Worm (Caenorhabditis elegans) whole organism, L4 larva: Measurements from ENCODE around the gene sshk-1.

Experiments
- R02D3.7 ChIP-seq: fragments of 150-350 bp; sonication (generic microtip); optimal IDR thresholded peaks from 3 replicates; lab custom pipeline; 2014; ENCODE audit warnings: missing biosample characterization, missing genetic modification characterization
- Y105C5A.15 ChIP-seq: fragments of 200-800 bp; sonication (Bioruptor generic); IDR thresholded peaks from 2 replicates; pipeline ENCODE4 v1.3.6; 2022; ENCODE audit warnings: missing genetic modification characterization, missing compliant biosample characterization
- ama-1 ChIP-seq: fragments of 150-350 bp; optimal IDR thresholded peaks from 2 replicates; lab custom pipeline; 2014; ENCODE audit warnings: inconsistent platforms, mixed read lengths
- ceh-20 ChIP-seq: fragments of 200-800 bp; sonication (Bioruptor generic); IDR thresholded peaks from 2 replicates; pipeline ENCODE4 v1.3.6; 2022; ENCODE audit warnings: missing genetic modification reagents, missing genetic modification characterization, missing compliant biosample characterization
- daf-8 ChIP-seq: fragments of 200-800 bp; sonication (Bioruptor generic); IDR thresholded peaks from 2 replicates; pipeline ENCODE4 v1.3.6; 2022; ENCODE audit warnings: missing genetic modification characterization, missing compliant biosample characterization
- hmg-1.1 ChIP-seq: fragments of 200-800 bp; sonication (Bioruptor generic); IDR thresholded peaks from 2 replicates; pipeline ENCODE4 v1.3.6; 2022; ENCODE audit warnings: missing genetic modification reagents, missing genetic modification characterization, missing compliant biosample characterization
- lin-29 ChIP-seq: fragments of 200-800 bp; sonication (Bioruptor generic); IDR thresholded peaks from 2 replicates; pipeline ENCODE4 v1.3.6; 2022; ENCODE audit warnings: missing genetic modification reagents, missing genetic modification characterization, missing compliant biosample characterization
- lin-38 ChIP-seq: fragments of 200-800 bp; sonication (Bioruptor generic); IDR thresholded peaks from 2 replicates; pipeline ENCODE4 v1.3.6; 2022; ENCODE audit warnings: missing genetic modification reagents, missing genetic modification characterization, missing compliant biosample characterization
- nhr-102 ChIP-seq: sonication (generic microtip); optimal IDR thresholded peaks from 2 replicates; lab custom pipeline; 2016; ENCODE audit warnings: mild to moderate bottlenecking, missing genetic modification characterization, moderate library complexity, missing compliant biosample characterization
- nhr-11 ChIP-seq: fragments of 150-350 bp; optimal IDR thresholded peaks from 2 replicates; lab custom pipeline; 2014; ENCODE audit warnings: missing biosample characterization, missing genetic modification characterization
- nhr-42 ChIP-seq: fragments of 200-800 bp; sonication (Bioruptor generic); IDR thresholded peaks from 2 replicates; pipeline ENCODE4 v1.3.6; 2022; ENCODE audit warnings: missing genetic modification characterization, missing compliant biosample characterization
- pqm-1 ChIP-seq: sonication (generic microtip); optimal IDR thresholded peaks from 2 replicates; lab custom pipeline; 2017; ENCODE audit warnings: missing biosample characterization, missing genetic modification characterization
- snpc-4 ChIP-seq: fragments of 150-350 bp; optimal IDR thresholded peaks from 2 replicates; lab custom pipeline; 2014; ENCODE audit warnings: missing biosample characterization, missing genetic modification characterization

DNA sequence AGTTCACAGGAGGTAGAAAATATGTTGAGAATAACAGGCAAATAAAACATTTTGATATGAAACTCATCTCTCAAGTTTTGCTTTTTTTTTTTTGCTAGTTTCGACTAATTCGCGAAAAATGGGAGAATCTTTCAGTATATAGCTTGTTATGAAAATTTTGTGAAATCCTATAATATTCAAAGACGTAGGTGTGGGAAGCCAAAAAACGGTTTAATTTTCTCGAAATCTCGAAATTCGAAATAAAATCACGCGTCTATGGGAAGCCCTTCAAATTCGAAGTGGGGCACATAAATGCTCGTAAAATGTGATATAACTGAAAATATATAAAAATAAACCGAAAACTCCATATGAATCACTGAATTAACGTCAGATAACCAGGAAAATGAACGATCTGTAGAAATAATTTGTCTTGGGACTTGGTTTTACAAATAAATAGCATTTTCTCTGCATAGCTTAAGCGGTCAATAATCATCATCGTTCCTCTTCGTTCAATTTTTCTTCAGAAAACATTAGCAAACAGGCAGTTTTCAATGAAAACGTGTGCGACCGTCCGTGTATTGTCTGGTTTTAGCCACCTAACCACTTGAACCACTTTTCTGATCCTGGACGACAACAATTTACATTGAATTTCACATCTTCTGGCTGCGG, 9.1 kb downstream of the sshk-1 start, which contains the start of the genes gcy-22 and grl-14:
- TF ChIP-seq ceh-20 (GFP tag; lab: Robert Waterston, UW) (no peak), Y105C5A.15 (GFP tag; lab: Robert Waterston, UW) (no peak), snpc-4 (tag; lab: Kevin White, UChicago) (no peak), nhr-102 (tag; lab: Kevin White, UChicago) (no peak), hmg-1.1 (GFP tag; lab: Robert Waterston, UW) (no peak), R02D3.7 (tag; lab: Kevin White, UChicago) (no peak), nhr-11 (no peak), nhr-42 (GFP tag; lab: Robert Waterston, UW) (no peak), pqm-1 (tag; lab: Kevin White, UChicago) (no peak), ama-1 (no peak), lin-38 (no peak), daf-8 (GFP tag; lab: Robert Waterston, UW) (no peak), lin-29 (GFP tag; lab: Robert Waterston, UW) (no peak)
